Fruit fly (Drosophila melanogaster) whole organism, prepupa: ENCODE results near the gene CG9967.

ENCODE experiments used
- Blimp-1 ChIP-seq: fragments of 200-800 bp; sonication (Bioruptor generic); optimal IDR thresholded peaks from 3 replicates; lab custom pipeline; 2017; ENCODE audit warnings: missing biosample characterization, missing genetic modification characterization, mild to moderate bottlenecking, moderate library complexity, missing genetic modification reagents
- CG16779 ChIP-seq: fragments of 200-800 bp; sonication (Bioruptor generic); optimal IDR thresholded peaks from 3 replicates; lab custom pipeline; 2017; ENCODE audit warnings: missing biosample characterization, mild to moderate bottlenecking, missing genetic modification characterization
- Eip93F ChIP-seq: fragments of 200-800 bp; sonication (Bioruptor generic); optimal IDR thresholded peaks from 2 replicates; lab custom pipeline; 2016; ENCODE audit warnings: missing biosample characterization, mild to moderate bottlenecking, missing genetic modification characterization
- Gug ChIP-seq: fragments of 200-800 bp; sonication (Bioruptor generic); IDR thresholded peaks from 2 replicates; pipeline ENCODE4 v1.3.6; 2022; ENCODE audit warnings: missing biosample characterization, missing genetic modification characterization
- Sox15 ChIP-seq: fragments of 200-800 bp; sonication (Bioruptor generic); optimal IDR thresholded peaks from 3 replicates; lab custom pipeline; 2016; ENCODE audit warnings: missing biosample characterization, missing genetic modification characterization
- cyc ChIP-seq: fragments of 200-800 bp; sonication (Bioruptor generic); optimal IDR thresholded peaks from 3 replicates; lab custom pipeline; 2016; ENCODE audit warnings: missing biosample characterization, missing genetic modification characterization
- dac ChIP-seq: fragments of 200-800 bp; sonication (Bioruptor generic); optimal IDR thresholded peaks from 2 replicates; lab custom pipeline; 2017; ENCODE audit warnings: missing biosample characterization, mild to moderate bottlenecking, missing genetic modification characterization
- spab ChIP-seq: fragments of 200-800 bp; sonication (Bioruptor generic); optimal IDR thresholded peaks from 2 replicates; lab custom pipeline; 2017; ENCODE audit warnings: missing biosample characterization, mild to moderate bottlenecking, missing genetic modification characterization, missing genetic modification reagents
- topi ChIP-seq: fragments of 200-800 bp; sonication (Bioruptor generic); optimal IDR thresholded peaks from 3 replicates; lab custom pipeline; 2016; ENCODE audit warnings: missing biosample characterization, missing genetic modification characterization

DNA sequence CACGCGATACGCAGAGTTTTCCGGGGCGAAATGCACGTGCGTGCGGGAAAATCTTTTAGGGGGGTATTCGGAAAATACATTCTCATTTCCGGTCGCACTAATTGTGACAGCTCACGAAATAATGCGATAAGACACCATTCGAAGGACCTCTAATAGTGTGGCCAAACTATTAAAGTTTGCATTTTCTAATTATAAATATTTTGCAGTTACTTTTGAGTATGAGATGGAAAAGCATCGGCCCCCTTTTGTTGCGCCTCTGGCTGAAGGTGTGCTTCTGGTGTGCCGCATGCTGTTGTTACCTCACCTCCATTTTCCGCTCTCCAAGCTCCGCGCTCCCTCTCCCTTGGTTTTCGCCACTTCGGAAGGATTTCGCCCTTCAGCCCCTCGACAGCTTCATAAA, 43.0 kb downstream of the CG9967 start:
- TF ChIP-seq topi = no peak
- TF ChIP-seq cyc (GFP tag; lab: Kevin White, UChicago) = no peak
- no peak for TF ChIP-seq dac (GFP tag; lab: Kevin White, UChicago)
- no peak for TF ChIP-seq Blimp-1
- no peak for TF ChIP-seq spab (GFP tag; lab: Kevin White, UChicago)
- no peak for TF ChIP-seq Gug (GFP tag; lab: Robert Waterston, UW)
- no peak for TF ChIP-seq CG16779 (tag; lab: Kevin White, UChicago)
- TF ChIP-seq Eip93F (GFP tag; lab: Kevin White, UChicago) = no peak
- TF ChIP-seq Sox15 (GFP tag; lab: Kevin White, UChicago) = no peak
